Worm (Caenorhabditis elegans) whole organism, L4 larva: Measurements from ENCODE around the gene prx-12.
A peak's percentile ranks its signal among the peaks of the same experiment; 100 is the strongest.

Experiments used
- T20F7.1 ChIP-seq: fragments of 200-800 bp; sonication (Bioruptor generic); optimal IDR thresholded peaks from 2 replicates; lab custom pipeline; 2018; ENCODE audit warnings: mild to moderate bottlenecking, missing genetic modification characterization, missing compliant biosample characterization
- Y48G9A.11 ChIP-seq: fragments of 200-800 bp; sonication (Bioruptor generic); IDR thresholded peaks from 2 replicates; pipeline ENCODE4 v1.3.6; 2022; ENCODE audit warnings: missing genetic modification reagents, missing genetic modification characterization, missing compliant biosample characterization
- Y75B8A.6 ChIP-seq: fragments of 200-800 bp; sonication (Bioruptor generic); IDR thresholded peaks from 2 replicates; pipeline ENCODE4 v1.3.6; 2022; ENCODE audit warnings: missing genetic modification reagents, missing genetic modification characterization, missing compliant biosample characterization
- ZK546.5 ChIP-seq, 2 experiments: sonication (generic microtip); optimal IDR thresholded peaks; 2 replicates each; lab custom pipeline; 2017; ENCODE audit warnings: missing biosample characterization in 2 of 2, missing genetic modification characterization in 2 of 2
- aly-2 ChIP-seq: sonication (generic microtip); optimal IDR thresholded peaks from 2 replicates; lab custom pipeline; 2018; ENCODE audit warnings: missing biosample characterization, missing genetic modification characterization
- arid-1 ChIP-seq: fragments of 200-800 bp; sonication (Bioruptor generic); conservative IDR thresholded peaks from 2 replicates; pipeline ENCODE4 v1.3.6; 2022; ENCODE audit warnings: missing genetic modification reagents, missing genetic modification characterization, missing compliant biosample characterization
- attf-4 ChIP-seq: sonication (generic microtip); optimal IDR thresholded peaks from 3 replicates; lab custom pipeline; 2017; ENCODE audit warnings: missing biosample characterization, missing genetic modification characterization
- ceh-20 ChIP-seq: fragments of 200-800 bp; sonication (Bioruptor generic); IDR thresholded peaks from 2 replicates; pipeline ENCODE4 v1.3.6; 2022; ENCODE audit warnings: missing genetic modification reagents, missing genetic modification characterization, missing compliant biosample characterization
- ceh-44 ChIP-seq: fragments of 200-800 bp; sonication (Bioruptor generic); IDR thresholded peaks from 2 replicates; pipeline ENCODE4 v1.3.6; 2022; ENCODE audit warnings: missing genetic modification reagents, missing genetic modification characterization, missing compliant biosample characterization
- daf-16 ChIP-seq, 3 experiments: sonication (generic microtip); optimal IDR thresholded peaks; 2 replicates each; lab custom pipeline; 2016 to 2017; ENCODE audit warnings: missing genetic modification characterization in 3 of 3, missing genetic modification reagents in 3 of 3, mild to moderate bottlenecking in 2 of 3, missing compliant biosample characterization in 2 of 3, missing biosample characterization in 1 of 3, moderate library complexity in 1 of 3
- dmd-6 ChIP-seq: fragments of 200-800 bp; sonication (Bioruptor generic); IDR thresholded peaks from 2 replicates; pipeline ENCODE4 v1.3.6; 2022; ENCODE audit warnings: missing genetic modification reagents, missing genetic modification characterization, missing compliant biosample characterization
- dmd-8 ChIP-seq: fragments of 200-800 bp; sonication (Bioruptor generic); IDR thresholded peaks from 2 replicates; pipeline ENCODE4 v1.3.6; 2022; ENCODE audit warnings: missing genetic modification characterization, missing compliant biosample characterization
- dpl-1 ChIP-seq: fragments of 150-350 bp; optimal IDR thresholded peaks from 2 replicates; lab custom pipeline; 2014; ENCODE audit warnings: missing biosample characterization, missing genetic modification reagents, missing genetic modification characterization
- dve-1 ChIP-seq: sonication (generic microtip); optimal IDR thresholded peaks from 2 replicates; lab custom pipeline; 2017; ENCODE audit warnings: antibody characterized with exemption, mild to moderate bottlenecking, missing genetic modification characterization, missing compliant biosample characterization; ENCODE audit not compliant: insufficient read depth
- gei-8 ChIP-seq: fragments of 200-800 bp; sonication (Bioruptor generic); optimal IDR thresholded peaks from 2 replicates; lab custom pipeline; 2018; ENCODE audit warnings: mild to moderate bottlenecking, missing genetic modification characterization, missing compliant biosample characterization
- hlh-11 ChIP-seq: fragments of 200-800 bp; sonication (Bioruptor generic); optimal IDR thresholded peaks from 2 replicates; lab custom pipeline; 2018; ENCODE audit warnings: mild to moderate bottlenecking, missing genetic modification characterization, missing compliant biosample characterization
- hlh-30 ChIP-seq: sonication (generic microtip); optimal IDR thresholded peaks from 2 replicates; lab custom pipeline; 2017; ENCODE audit warnings: antibody characterized with exemption, mild to moderate bottlenecking, missing genetic modification characterization, missing compliant biosample characterization; ENCODE audit not compliant: insufficient read depth
- hmg-1.1 ChIP-seq: fragments of 200-800 bp; sonication (Bioruptor generic); IDR thresholded peaks from 2 replicates; pipeline ENCODE4 v1.3.6; 2022; ENCODE audit warnings: missing genetic modification reagents, missing genetic modification characterization, missing compliant biosample characterization
- lim-7 ChIP-seq: fragments of 200-800 bp; sonication (Bioruptor generic); IDR thresholded peaks from 2 replicates; pipeline ENCODE4 v1.3.6; 2022; ENCODE audit warnings: missing genetic modification characterization, missing compliant biosample characterization
- lsy-2 ChIP-seq, 2 experiments: fragments of 150-350 bp in 1 of 2; sonication (generic microtip) in 1 of 2; optimal IDR thresholded peaks; 2 replicates each; lab custom pipeline; 2014 to 2017; ENCODE audit warnings: missing biosample characterization in 2 of 2, missing genetic modification characterization in 2 of 2
- mdl-1 ChIP-seq, 2 experiments: fragments of 150-350 bp in 1 of 2; sonication (generic microtip) in 1 of 2; optimal IDR thresholded peaks; 2 replicates each; lab custom pipeline; 2014 to 2017; ENCODE audit warnings: missing biosample characterization in 2 of 2, missing genetic modification characterization in 2 of 2
- mes-2 ChIP-seq: sonication (generic microtip); optimal IDR thresholded peaks from 2 replicates; lab custom pipeline; 2016; ENCODE audit warnings: missing genotype, mild to moderate bottlenecking, missing genetic modification characterization, missing compliant biosample characterization; ENCODE audit not compliant: poor library complexity, severe bottlenecking
- mxl-3 ChIP-seq: fragments of 200-800 bp; sonication (Bioruptor generic); optimal IDR thresholded peaks from 2 replicates; lab custom pipeline; 2018; ENCODE audit warnings: mild to moderate bottlenecking, missing genetic modification characterization, missing compliant biosample characterization
- nhr-11 ChIP-seq: fragments of 150-350 bp; optimal IDR thresholded peaks from 2 replicates; lab custom pipeline; 2014; ENCODE audit warnings: missing biosample characterization, missing genetic modification characterization
- nhr-111 ChIP-seq: fragments of 200-800 bp; sonication (Bioruptor generic); optimal IDR thresholded peaks from 2 replicates; lab custom pipeline; 2018; ENCODE audit warnings: mild to moderate bottlenecking, missing genetic modification characterization, missing compliant biosample characterization
- nhr-25 ChIP-seq: sonication (generic microtip); optimal IDR thresholded peaks from 2 replicates; lab custom pipeline; 2017; ENCODE audit warnings: missing genetic modification characterization, mild to moderate bottlenecking, missing compliant biosample characterization, antibody characterized with exemption, moderate library complexity, borderline replicate concordance; ENCODE audit not compliant: insufficient read depth
- nhr-28 ChIP-seq: fragments of 150-350 bp; optimal IDR thresholded peaks from 2 replicates; lab custom pipeline; 2014; ENCODE audit warnings: missing biosample characterization, missing genetic modification characterization
- nhr-48 ChIP-seq: sonication (generic microtip); optimal IDR thresholded peaks from 2 replicates; lab custom pipeline; 2016; ENCODE audit warnings: mild to moderate bottlenecking, missing genetic modification characterization, missing compliant biosample characterization
- nhr-76 ChIP-seq: fragments of 150-350 bp; optimal IDR thresholded peaks from 2 replicates; lab custom pipeline; 2014; ENCODE audit warnings: missing biosample characterization, missing genetic modification characterization
- nhr-77 ChIP-seq: fragments of 150-350 bp; optimal IDR thresholded peaks from 2 replicates; lab custom pipeline; 2014; ENCODE audit warnings: missing biosample characterization, missing genetic modification characterization
- pqm-1 ChIP-seq: sonication (generic microtip); optimal IDR thresholded peaks from 2 replicates; lab custom pipeline; 2017; ENCODE audit warnings: missing biosample characterization, missing genetic modification characterization
- rbr-2 ChIP-seq: sonication (generic microtip); optimal IDR thresholded peaks from 2 replicates; lab custom pipeline; 2016; ENCODE audit warnings: missing genotype, missing genetic modification characterization, missing compliant biosample characterization
- skn-1 ChIP-seq: fragments of 150-350 bp; optimal IDR thresholded peaks from 2 replicates; lab custom pipeline; 2014; ENCODE audit warnings: missing biosample characterization, missing genetic modification characterization
- tag-97 ChIP-seq: fragments of 200-800 bp; sonication (Bioruptor generic); IDR thresholded peaks from 2 replicates; pipeline ENCODE4 v1.3.6; 2022; ENCODE audit warnings: missing genetic modification characterization, missing compliant biosample characterization
- unc-130 ChIP-seq: sonication (generic microtip); optimal IDR thresholded peaks from 2 replicates; lab custom pipeline; 2016; ENCODE audit warnings: missing genetic modification reagents, missing genetic modification characterization, missing compliant biosample characterization
- zag-1 ChIP-seq: fragments of 150-350 bp; optimal IDR thresholded peaks from 2 replicates; lab custom pipeline; 2014; ENCODE audit warnings: missing biosample characterization, missing genetic modification characterization
- ztf-7 ChIP-seq: fragments of 150-350 bp; optimal IDR thresholded peaks from 2 replicates; lab custom pipeline; 2014; ENCODE audit warnings: missing biosample characterization, missing genetic modification characterization

Gene prx-12

ce11 chrX:11414837-11415550 lies 21.9 kb downstream of the prx-12 start, which contains the start of gene pek-1 (continued):
- TF ChIP-seq aly-2 = no peak
- TF ChIP-seq rbr-2 (tag; lab: Kevin White, UChicago) = no peak
- TF ChIP-seq Y75B8A.6 (GFP tag; lab: Robert Waterston, UW) = no peak
- TF ChIP-seq ceh-20 = no peak
- peak; percentile 33 for TF ChIP-seq mes-2 (tag; lab: Kevin White, UChicago)
- TF ChIP-seq unc-130 (GFP tag; lab: Kevin White, UChicago) = no peak
- TF ChIP-seq Y48G9A.11 (GFP tag; lab: Robert Waterston, UW) = no peak
- TF ChIP-seq nhr-11 (tag; lab: Kevin White, UChicago) = peak; percentile 27
- TF ChIP-seq attf-4 = no peak
- TF ChIP-seq nhr-77 (tag; lab: Kevin White, UChicago) = peak; percentile 3
- 0 out of 2 replicates have a peak, but pooled peaks have one; percentile 11 for TF ChIP-seq hmg-1.1 (GFP tag; lab: Robert Waterston, UW)
- TF ChIP-seq nhr-28 (tag; lab: Kevin White, UChicago) = peak; percentile 35
- peak in 1 of 2 experiments; percentile 31 for TF ChIP-seq daf-16 (GFP tag; optimal IDR thresholded peaks at IDR 0.05; lab: Kevin White, UChicago)
- peak; percentile 55 for TF ChIP-seq daf-16 (tag; optimal IDR thresholded peaks at IDR 0.05; lab: Kevin White, UChicago)
- TF ChIP-seq lsy-2 (tag; optimal IDR thresholded peaks at IDR 0.05; lab: Kevin White, UChicago) = peak in 1 of 2 experiments; percentile 46
- TF ChIP-seq ceh-44 (GFP tag; lab: Robert Waterston, UW) = no peak
- TF ChIP-seq ztf-7 = peak; percentile 9
- TF ChIP-seq gei-8 (GFP tag; lab: Kevin White, UChicago) = no peak
- TF ChIP-seq nhr-48 = peak; percentile 47
- TF ChIP-seq dve-1 (tag; lab: Kevin White, UChicago) = peak; percentile 60
- TF ChIP-seq arid-1 (GFP tag; lab: Robert Waterston, UW) = 0 out of 2 replicates have a peak, but pooled peaks have one; percentile 16
- peak; percentile 39 for TF ChIP-seq nhr-25 (tag; lab: Kevin White, UChicago)
- TF ChIP-seq dpl-1 (GFP tag; lab: Kevin White, UChicago) = peak; percentile 7
- TF ChIP-seq nhr-111 (GFP tag; lab: Kevin White, UChicago) = no peak
- no peak for TF ChIP-seq dmd-8
- no peak for TF ChIP-seq ZK546.5 (tag; optimal IDR thresholded peaks at IDR 0.05; lab: Kevin White, UChicago)
- TF ChIP-seq mxl-3 (GFP tag; lab: Kevin White, UChicago) = peak; percentile 89
- peak; percentile 50 for TF ChIP-seq dmd-6 (GFP tag; lab: Robert Waterston, UW)
- peak; percentile 80 for TF ChIP-seq hlh-30 (tag; lab: Kevin White, UChicago)
- TF ChIP-seq T20F7.1 (GFP tag; lab: Kevin White, UChicago) = peak; percentile 4
- TF ChIP-seq zag-1 (tag; lab: Kevin White, UChicago) = no peak

ce11 chrX:11418667-11419066 lies 25.6 kb downstream of the prx-12 start, which contains the start of gene F46C3.2:
F46C3.2 (minus strand) TSS chrX:11418767.
- TF ChIP-seq nhr-28 (tag; lab: Kevin White, UChicago) (peak; percentile 16), skn-1 (no peak), pqm-1 (peak; percentile 40), daf-16 (GFP tag; optimal IDR thresholded peaks at IDR 0.05; lab: Kevin White, UChicago) (no peak), daf-16 (tag; optimal IDR thresholded peaks at IDR 0.05; lab: Kevin White, UChicago) (peak; percentile 35)

- peak; percentile 10 for TF ChIP-seq mxl-3 (GFP tag; lab: Kevin White, UChicago)
- no peak for TF ChIP-seq nhr-76 (tag; lab: Kevin White, UChicago)
- 0 out of 2 replicates have a peak, but pooled peaks have one; percentile 39 for TF ChIP-seq tag-97 (GFP tag; lab: Robert Waterston, UW)
- TF ChIP-seq Y48G9A.11 (GFP tag; lab: Robert Waterston, UW) = no peak
- TF ChIP-seq hlh-30 (tag; lab: Kevin White, UChicago) = peak; percentile 22
- peak in 1 of 2 experiments; percentile 7 for TF ChIP-seq mdl-1 (tag; optimal IDR thresholded peaks at IDR 0.05; lab: Kevin White, UChicago)
- TF ChIP-seq lim-7 (GFP tag; lab: Robert Waterston, UW) = 0 out of 2 replicates have a peak, but pooled peaks have one; percentile 36
- peak; percentile 13 for TF ChIP-seq hlh-11 (tag; lab: Kevin White, UChicago)
Observed at ce11 chrX:11419988-11420387, 26.9 kb downstream of the prx-12 start, which contains the start of gene F46C3.6. F46C3.6 (minus strand) TSS chrX:11420074.
